Fruit fly (Drosophila melanogaster): ENCODE measurements around the gene Hsc70-1.

The Hsc70-1 gene

DNA sequence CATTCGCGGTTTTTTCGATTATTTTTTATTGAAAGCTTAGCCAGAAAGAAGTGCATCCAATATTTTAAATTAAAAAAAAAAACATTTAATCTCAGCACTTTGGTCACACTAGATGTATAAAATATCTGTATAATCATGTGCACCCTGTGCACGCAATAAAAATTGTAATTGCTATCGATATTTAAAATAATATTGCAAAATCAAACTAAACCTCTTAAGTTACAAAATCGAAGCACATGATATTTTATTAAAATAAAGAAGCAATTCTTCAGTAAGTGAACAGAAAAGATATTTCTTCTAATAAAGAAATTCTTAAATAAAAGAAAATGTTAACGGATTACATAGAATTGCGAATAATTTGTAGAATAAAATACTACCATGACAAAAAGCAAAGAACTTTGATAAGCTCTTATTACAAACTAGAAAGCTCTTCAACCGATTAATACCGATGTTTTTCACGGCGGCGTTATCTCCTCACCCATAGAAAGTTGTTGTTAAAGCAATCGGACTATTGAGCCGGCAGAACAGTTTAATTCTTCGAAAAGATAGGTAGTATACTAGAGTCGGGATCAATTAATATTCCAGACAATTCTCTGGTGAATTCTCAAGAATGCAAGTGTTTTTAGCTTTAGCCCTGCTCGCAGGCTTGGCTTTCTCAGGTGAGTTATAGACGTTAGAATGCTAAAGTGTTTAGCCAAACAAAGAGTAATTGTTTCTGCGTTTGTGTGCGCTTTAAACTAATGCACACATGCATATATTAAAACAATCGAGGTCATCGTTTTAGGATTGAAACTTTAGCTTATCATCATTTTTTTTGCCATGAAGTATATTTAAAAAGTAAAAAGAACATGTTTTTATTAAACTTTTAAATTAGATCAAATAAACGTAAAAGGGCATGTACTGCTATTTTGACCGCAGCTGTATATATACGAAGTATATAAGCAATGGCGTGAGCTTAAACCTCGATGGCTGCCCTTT, 20.2 kb downstream of the Hsc70-1 start, which contains the start of gene CtsK1 (continued):
- no peak for TF ChIP-seq fu2 (GFP tag; optimal IDR thresholded peaks at IDR 0.05)
- TF ChIP-seq CG17361 (GFP tag; IDR thresholded peaks at IDR 0.05), result peak; percentile 62; the same call in 2 of the 3 replicates
- peak; percentile 12 for TF ChIP-seq nmo (GFP tag; optimal IDR thresholded peaks at IDR 0.05)
- TF ChIP-seq CG3281 (GFP tag; optimal IDR thresholded peaks at IDR 0.05), result no peak
- TF ChIP-seq CG4328 (GFP tag; optimal IDR thresholded peaks at IDR 0.05), result no peak
- peak; percentile 20 for TF ChIP-seq CG30403 (GFP tag; optimal IDR thresholded peaks at IDR 0.05)
- TF ChIP-seq sug (tag; optimal IDR thresholded peaks at IDR 0.05), result no peak
- TF ChIP-seq CG11695 (GFP tag; IDR thresholded peaks at IDR 0.05), result peak; percentile 71; the same call in 2 of the 3 replicates
- no peak for TF ChIP-seq emc (GFP tag; optimal IDR thresholded peaks at IDR 0.05)
- TF ChIP-seq NFAT (GFP tag; IDR thresholded peaks at IDR 0.05), result no peak
- no peak for TF ChIP-seq MTF-1 (GFP tag; optimal IDR thresholded peaks at IDR 0.05; ENCODE audit: borderline replicate concordance)
- peak; percentile 8 for TF ChIP-seq abd-A (tag; optimal IDR thresholded peaks at IDR 0.05)
- TF ChIP-seq so (GFP tag; IDR thresholded peaks at IDR 0.05), result no peak
- TF ChIP-seq wek (GFP tag; optimal IDR thresholded peaks at IDR 0.05), result no peak
- TF ChIP-seq CG1024 (GFP tag; IDR thresholded peaks at IDR 0.05), result no peak
- no peak for TF ChIP-seq CG9817 (tag; optimal IDR thresholded peaks at IDR 0.05)
- TF ChIP-seq Ada2b (GFP tag; IDR thresholded peaks at IDR 0.05), result 0 out of 2 replicates have a peak, but pooled peaks have one; percentile 10
- no peak for TF ChIP-seq toy (GFP tag; IDR thresholded peaks at IDR 0.05)
- 0 out of 2 replicates have a peak, but pooled peaks have one; percentile 17 for TF ChIP-seq esg (GFP tag; conservative IDR thresholded peaks at IDR 0.05)
- no peak for TF ChIP-seq CG17328 (GFP tag; IDR thresholded peaks at IDR 0.05)
- no peak for TF ChIP-seq CG3065 (GFP tag; optimal IDR thresholded peaks at IDR 0.05)
- no peak for TF ChIP-seq ems (GFP tag; optimal IDR thresholded peaks at IDR 0.05)
- no peak for TF ChIP-seq lab (GFP tag; optimal IDR thresholded peaks at IDR 0.05)
- TF ChIP-seq CG14014 (GFP tag; IDR thresholded peaks at IDR 0.05), result 0 out of 2 replicates have a peak, but pooled peaks have one; percentile 21
- TF ChIP-seq sna (GFP tag; IDR thresholded peaks at IDR 0.05; ENCODE audit: partially characterized antibody), result peak; percentile 47; the same call in 1 of the 2 replicates
- peak; percentile 97 for TF ChIP-seq D19A (tag; optimal IDR thresholded peaks at IDR 0.05)
- no peak for TF ChIP-seq wdn (GFP tag; IDR thresholded peaks at IDR 0.05)
- no peak for TF ChIP-seq CG13624 (GFP tag; optimal IDR thresholded peaks at IDR 0.05)
- TF ChIP-seq Dek (tag; optimal IDR thresholded peaks at IDR 0.05), result no peak
- TF ChIP-seq tin (GFP tag; optimal IDR thresholded peaks at IDR 0.05), result no peak
- TF ChIP-seq ac (GFP tag; optimal IDR thresholded peaks at IDR 0.05), result no peak
- no peak for TF ChIP-seq luna (GFP tag; optimal IDR thresholded peaks at IDR 0.05)

DNA sequence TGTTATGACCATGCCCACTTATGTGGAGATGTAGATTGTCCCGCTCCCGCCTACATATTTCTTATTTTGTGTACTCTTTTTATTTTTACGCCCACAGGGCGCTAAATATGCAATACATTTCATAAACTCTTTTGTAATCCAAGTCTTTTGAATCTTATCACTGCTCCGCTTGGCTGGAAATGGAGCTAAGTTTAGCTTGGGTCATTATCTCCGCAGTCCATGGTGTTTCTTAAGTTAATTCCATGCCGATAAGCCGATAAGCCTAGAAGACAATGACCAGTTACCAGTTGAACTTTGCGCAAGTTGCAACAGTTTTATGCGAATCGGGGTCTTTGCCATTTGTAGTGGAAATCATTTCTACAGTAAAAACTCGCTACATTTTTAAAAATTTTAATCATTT, 22.6 kb downstream of the Hsc70-1 start:
- TF ChIP-seq CG33213 (GFP tag; optimal IDR thresholded peaks at IDR 0.05) (no peak), CG10267 (tag; optimal IDR thresholded peaks at IDR 0.05) (no peak), nom (GFP tag; optimal IDR thresholded peaks at IDR 0.05) (peak; percentile 29)

DNA sequence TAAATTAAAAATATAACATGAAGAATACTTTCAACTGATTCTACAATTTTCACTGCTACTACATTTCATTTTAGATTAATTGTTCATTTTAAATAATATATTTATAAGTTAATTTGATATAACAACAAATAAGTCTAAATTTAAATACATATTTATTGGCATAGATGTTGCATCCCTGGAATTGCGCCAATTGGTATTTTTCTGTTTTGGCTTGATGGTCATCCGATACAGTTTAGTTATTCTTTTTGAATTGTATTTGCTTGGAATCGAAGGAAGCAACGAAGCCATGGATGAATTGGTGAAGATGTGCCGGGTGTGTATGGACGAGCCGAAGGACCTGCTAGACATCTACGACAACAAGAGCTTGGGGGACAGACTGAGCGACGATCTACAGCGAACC, 23.1 kb downstream of the Hsc70-1 start, which contains the start of gene CG17361:
Gene CG17361 (plus strand): TSS at position 200 of the 400 bp plus-strand sequence.
- TF ChIP-seq trem (tag; optimal IDR thresholded peaks at IDR 0.05), result peak; percentile 22
- peak; percentile 28; the same call in 1 of the 2 replicates for TF ChIP-seq slbo (GFP tag; IDR thresholded peaks at IDR 0.05)
- peak; percentile 20 for TF ChIP-seq CG1603 (tag; optimal IDR thresholded peaks at IDR 0.05)
- TF ChIP-seq Dp (GFP tag; optimal IDR thresholded peaks at IDR 0.05), result peak; percentile 23
- TF ChIP-seq CG7271 (tag; optimal IDR thresholded peaks at IDR 0.05), result no peak
- TF ChIP-seq CG8924 (tag; optimal IDR thresholded peaks at IDR 0.05), result peak; percentile 23
- peak; percentile 81 for TF ChIP-seq CG7928 (GFP tag; optimal IDR thresholded peaks at IDR 0.05)
- TF ChIP-seq CG11504 (tag; optimal IDR thresholded peaks at IDR 0.05), result peak; percentile 26
- peak; percentile 27 for TF ChIP-seq gem (tag; optimal IDR thresholded peaks at IDR 0.05)
- TF ChIP-seq Med (GFP tag), result no peak
- peak; percentile 77 for TF ChIP-seq MBD-R2 (GFP tag; IDR thresholded peaks at IDR 0.05)
- TF ChIP-seq CG2678 (tag; optimal IDR thresholded peaks at IDR 0.05), result peak; percentile 26
- TF ChIP-seq CG18262 (tag; optimal IDR thresholded peaks at IDR 0.05), result peak; percentile 18

All from whole organism, embryonic.